Worm (Caenorhabditis elegans) whole organism, late embryonic: Measurements from ENCODE around the gene msp-3.

ENCODE experiments used
- K09A11.1 ChIP-seq: sonication (generic microtip); optimal IDR thresholded peaks from 2 replicates; lab custom pipeline; 2017; ENCODE audit warnings: antibody characterized with exemption, mild to moderate bottlenecking, missing genetic modification characterization, missing compliant biosample characterization; ENCODE audit not compliant: insufficient read depth
- T23F11.4 ChIP-seq: fragments of 200-800 bp; sonication (Bioruptor generic); optimal IDR thresholded peaks from 2 replicates; lab custom pipeline; 2018; ENCODE audit warnings: mild to moderate bottlenecking, missing genetic modification characterization, missing compliant biosample characterization
- Y22D7AL.16 ChIP-seq: sonication (generic microtip); optimal IDR thresholded peaks from 2 replicates; lab custom pipeline; 2016; ENCODE audit warnings: missing genetic modification characterization, missing compliant biosample characterization
- ahr-1 ChIP-seq: sonication (generic microtip); optimal IDR thresholded peaks from 2 replicates; lab custom pipeline; 2016; ENCODE audit warnings: missing genetic modification characterization, missing compliant biosample characterization
- ama-1 ChIP-seq: fragments of 150-350 bp; optimal IDR thresholded peaks from 2 replicates; lab custom pipeline; 2014
- ceh-14 ChIP-seq: sonication (generic microtip); optimal IDR thresholded peaks from 2 replicates; lab custom pipeline; 2016; ENCODE audit warnings: missing genotype, missing genetic modification characterization, missing compliant biosample characterization
- ceh-19 ChIP-seq: fragments of 200-800 bp; sonication (Bioruptor generic); optimal IDR thresholded peaks from 2 replicates; lab custom pipeline; 2018; ENCODE audit warnings: mild to moderate bottlenecking, missing genetic modification characterization, missing compliant biosample characterization
- ceh-2 ChIP-seq: sonication (generic microtip); optimal IDR thresholded peaks from 2 replicates; lab custom pipeline; 2016; ENCODE audit warnings: missing genotype, missing genetic modification characterization, missing compliant biosample characterization
- ceh-22 ChIP-seq: sonication (generic microtip); optimal IDR thresholded peaks from 2 replicates; lab custom pipeline; 2017; ENCODE audit warnings: missing biosample characterization, missing genetic modification characterization
- ceh-24 ChIP-seq: sonication (generic microtip); optimal IDR thresholded peaks from 2 replicates; lab custom pipeline; 2016; ENCODE audit warnings: mild to moderate bottlenecking, missing genetic modification characterization, missing compliant biosample characterization
- ceh-30 ChIP-seq: fragments of 150-350 bp; optimal IDR thresholded peaks from 2 replicates; lab custom pipeline; 2014; ENCODE audit warnings: missing biosample characterization, missing genetic modification characterization
- ceh-34 ChIP-seq: sonication (generic microtip); optimal IDR thresholded peaks from 2 replicates; lab custom pipeline; 2016; ENCODE audit warnings: mild to moderate bottlenecking, missing genetic modification characterization, missing compliant biosample characterization
- dve-1 ChIP-seq: sonication (generic microtip); optimal IDR thresholded peaks from 2 replicates; lab custom pipeline; 2017; ENCODE audit warnings: antibody characterized with exemption, mild to moderate bottlenecking, missing genetic modification characterization, missing compliant biosample characterization
- elt-2 ChIP-seq: sonication (generic microtip); optimal IDR thresholded peaks from 2 replicates; lab custom pipeline; 2016; ENCODE audit warnings: missing genetic modification reagents, missing genetic modification characterization, missing compliant biosample characterization
- elt-4 ChIP-seq: sonication (generic microtip); optimal IDR thresholded peaks from 2 replicates; lab custom pipeline; 2016; ENCODE audit warnings: missing genetic modification characterization, missing compliant biosample characterization
- fax-1 ChIP-seq: sonication (generic microtip); optimal IDR thresholded peaks from 2 replicates; lab custom pipeline; 2016; ENCODE audit warnings: missing genotype, missing genetic modification characterization, missing compliant biosample characterization
- hlh-13 ChIP-seq: fragments of 200-800 bp; sonication (Bioruptor generic); optimal IDR thresholded peaks from 2 replicates; lab custom pipeline; 2018; ENCODE audit warnings: mild to moderate bottlenecking, missing genetic modification characterization, missing compliant biosample characterization
- hlh-15 ChIP-seq: sonication (generic microtip); optimal IDR thresholded peaks from 2 replicates; lab custom pipeline; 2016; ENCODE audit warnings: missing genetic modification characterization, missing compliant biosample characterization
- hlh-30 ChIP-seq: sonication (generic microtip); optimal IDR thresholded peaks from 2 replicates; lab custom pipeline; 2017; ENCODE audit warnings: antibody characterized with exemption, missing genetic modification characterization, missing compliant biosample characterization; ENCODE audit not compliant: insufficient read depth
- hlh-8 ChIP-seq: sonication (generic microtip); optimal IDR thresholded peaks from 2 replicates; lab custom pipeline; 2016; ENCODE audit warnings: missing genotype, missing genetic modification characterization, missing compliant biosample characterization
- lim-6 ChIP-seq: sonication (generic microtip); optimal IDR thresholded peaks from 2 replicates; lab custom pipeline; 2016; ENCODE audit warnings: missing genetic modification characterization, missing compliant biosample characterization
- lin-11 ChIP-seq: fragments of 200-800 bp; sonication (Bioruptor generic); optimal IDR thresholded peaks from 2 replicates; lab custom pipeline; 2018; ENCODE audit warnings: mild to moderate bottlenecking, missing genetic modification characterization, missing compliant biosample characterization
- madf-2 ChIP-seq: sonication (generic microtip); optimal IDR thresholded peaks from 2 replicates; lab custom pipeline; 2017; ENCODE audit warnings: missing genetic modification characterization, missing compliant biosample characterization
- mec-3 ChIP-seq: sonication (generic microtip); optimal IDR thresholded peaks from 2 replicates; lab custom pipeline; 2016; ENCODE audit warnings: borderline replicate concordance, missing genetic modification characterization, missing compliant biosample characterization
- nfya-1 ChIP-seq: sonication (generic microtip); optimal IDR thresholded peaks from 2 replicates; lab custom pipeline; 2017; ENCODE audit warnings: missing genetic modification characterization, mild to moderate bottlenecking, missing compliant biosample characterization, antibody characterized with exemption, moderate library complexity
- nhr-232 ChIP-seq: sonication (generic microtip); optimal IDR thresholded peaks from 2 replicates; lab custom pipeline; 2016; ENCODE audit warnings: missing genetic modification characterization, missing compliant biosample characterization
- npax-4 ChIP-seq: sonication (generic microtip); optimal IDR thresholded peaks from 2 replicates; lab custom pipeline; 2016; ENCODE audit warnings: missing genetic modification characterization, missing compliant biosample characterization
- odd-2 ChIP-seq: sonication (generic microtip); optimal IDR thresholded peaks from 2 replicates; lab custom pipeline; 2017; ENCODE audit warnings: antibody characterized with exemption, mild to moderate bottlenecking, missing genetic modification characterization, missing compliant biosample characterization
- pat-9 ChIP-seq: fragments of 200-800 bp; sonication (Bioruptor generic); optimal IDR thresholded peaks from 2 replicates; lab custom pipeline; 2018; ENCODE audit warnings: mild to moderate bottlenecking, missing genetic modification characterization, moderate library complexity, missing compliant biosample characterization
- pax-1 ChIP-seq: fragments of 150-350 bp; optimal IDR thresholded peaks from 2 replicates; lab custom pipeline; 2014; ENCODE audit warnings: missing biosample characterization, missing genetic modification characterization
- pha-2 ChIP-seq: sonication (generic microtip); optimal IDR thresholded peaks from 2 replicates; lab custom pipeline; 2017; ENCODE audit warnings: mild to moderate bottlenecking, missing genetic modification characterization, missing compliant biosample characterization
- pqm-1 ChIP-seq: sonication (generic microtip); optimal IDR thresholded peaks from 2 replicates; lab custom pipeline; 2016; ENCODE audit warnings: missing genetic modification characterization, missing compliant biosample characterization
- ref-2 ChIP-seq: sonication (generic microtip); optimal IDR thresholded peaks from 2 replicates; lab custom pipeline; 2016; ENCODE audit warnings: missing genetic modification characterization, missing compliant biosample characterization
- sdc-2 ChIP-seq: sonication (generic microtip); optimal IDR thresholded peaks from 2 replicates; lab custom pipeline; 2016; ENCODE audit warnings: missing genotype, missing genetic modification characterization, missing compliant biosample characterization
- sox-2 ChIP-seq: fragments of 200-800 bp; sonication (Bioruptor generic); IDR thresholded peaks from 2 replicates; pipeline ENCODE4 v1.3.6; 2022; ENCODE audit warnings: missing genetic modification reagents, missing genetic modification characterization, missing compliant biosample characterization
- sox-4 ChIP-seq: sonication (generic microtip); optimal IDR thresholded peaks from 2 replicates; lab custom pipeline; 2017; ENCODE audit warnings: mild to moderate bottlenecking, missing genetic modification characterization, inconsistent platforms, missing compliant biosample characterization
- syd-9 ChIP-seq: sonication (generic microtip); optimal IDR thresholded peaks from 2 replicates; lab custom pipeline; 2016; ENCODE audit warnings: mild to moderate bottlenecking, missing genetic modification characterization, moderate library complexity, missing compliant biosample characterization
- tbx-2 ChIP-seq: sonication (generic microtip); optimal IDR thresholded peaks from 2 replicates; lab custom pipeline; 2016; ENCODE audit warnings: missing genetic modification characterization, missing compliant biosample characterization
- tbx-7 ChIP-seq: sonication (generic microtip); optimal IDR thresholded peaks from 2 replicates; lab custom pipeline; 2016; ENCODE audit warnings: missing genotype, missing genetic modification characterization, missing compliant biosample characterization
- ttx-3 ChIP-seq: sonication (generic microtip); optimal IDR thresholded peaks from 2 replicates; lab custom pipeline; 2016; ENCODE audit warnings: missing genetic modification reagents, missing genetic modification characterization, missing compliant biosample characterization
- unc-3 ChIP-seq, 2 experiments: fragments of 200-800 bp in 1 of 2; sonication (Bioruptor generic) in 1 of 2; sonication (generic microtip) in 1 of 2; conservative IDR thresholded peaks in 1 of 2; optimal IDR thresholded peaks in 1 of 2; 2 replicates each; pipeline versions ENCODE4 v1.3.6 to Lab custom; 2016 to 2022; ENCODE audit warnings: missing compliant biosample characterization in 2 of 2, missing genetic modification characterization in 2 of 2, missing genetic modification reagents in 1 of 2
- unc-42 ChIP-seq: sonication (generic microtip); optimal IDR thresholded peaks from 2 replicates; lab custom pipeline; 2016; ENCODE audit warnings: missing genotype, missing genetic modification characterization, missing compliant biosample characterization
- zip-5 ChIP-seq: sonication (generic microtip); optimal IDR thresholded peaks from 2 replicates; lab custom pipeline; 2016; ENCODE audit warnings: missing genetic modification characterization, missing compliant biosample characterization

msp-3 gene

DNA sequence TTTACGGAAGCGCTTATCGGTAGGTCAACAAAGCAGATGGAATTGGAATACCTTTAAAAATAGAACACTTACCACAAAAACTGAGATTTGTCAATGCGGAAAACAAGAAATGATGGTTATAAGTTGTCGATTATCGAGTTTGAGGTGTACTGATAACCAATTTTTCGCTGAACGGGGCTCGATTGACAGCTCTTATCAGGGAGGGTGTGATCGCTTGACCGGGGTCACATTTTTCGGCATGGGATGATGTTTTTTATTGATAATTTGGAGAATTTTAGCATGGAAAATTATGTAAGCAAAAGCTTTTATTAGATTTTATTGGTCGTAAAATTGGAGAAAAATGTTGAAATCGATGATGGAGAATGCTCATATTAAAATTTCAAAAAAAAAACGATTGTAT lies 16.2 kb downstream of the msp-3 start:
- TF ChIP-seq ama-1 (lab: Kevin White, UChicago) (no peak), elt-2 (peak; percentile 97)

DNA sequence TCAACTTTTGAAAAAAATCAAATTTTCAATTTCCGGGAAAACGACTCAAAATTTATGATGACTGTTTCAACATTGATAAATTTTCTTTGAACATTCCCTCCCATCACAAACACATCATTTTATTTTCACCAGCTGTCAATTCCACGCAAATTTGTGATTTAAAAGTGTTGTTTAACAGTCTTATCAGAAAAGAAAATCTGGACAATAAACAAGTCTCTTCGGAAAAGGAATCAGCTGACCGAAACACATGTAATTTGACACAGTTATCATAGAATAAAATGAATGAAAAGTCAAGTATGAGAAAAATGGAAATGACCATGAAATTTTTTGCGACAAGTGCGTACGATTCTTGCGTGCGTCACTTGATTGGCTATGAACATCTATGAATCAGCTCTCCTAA lies 17.0 kb downstream of the msp-3 start:
- TF ChIP-seq sox-2 (GFP tag; lab: Robert Waterston, UW) (no peak), unc-3 (GFP tag; conservative IDR thresholded peaks at IDR 0.05; lab: Robert Waterston, UW) (no peak), unc-3 (tag; optimal IDR thresholded peaks at IDR 0.05; lab: Kevin White, UChicago) (no peak), pqm-1 (tag; lab: Kevin White, UChicago) (no peak), hlh-15 (no peak), fax-1 (tag; lab: Kevin White, UChicago) (no peak), elt-2 (no peak), odd-2 (tag; lab: Kevin White, UChicago) (no peak), ceh-34 (tag; lab: Kevin White, UChicago) (no peak), hlh-8 (tag; lab: Kevin White, UChicago) (no peak)

DNA sequence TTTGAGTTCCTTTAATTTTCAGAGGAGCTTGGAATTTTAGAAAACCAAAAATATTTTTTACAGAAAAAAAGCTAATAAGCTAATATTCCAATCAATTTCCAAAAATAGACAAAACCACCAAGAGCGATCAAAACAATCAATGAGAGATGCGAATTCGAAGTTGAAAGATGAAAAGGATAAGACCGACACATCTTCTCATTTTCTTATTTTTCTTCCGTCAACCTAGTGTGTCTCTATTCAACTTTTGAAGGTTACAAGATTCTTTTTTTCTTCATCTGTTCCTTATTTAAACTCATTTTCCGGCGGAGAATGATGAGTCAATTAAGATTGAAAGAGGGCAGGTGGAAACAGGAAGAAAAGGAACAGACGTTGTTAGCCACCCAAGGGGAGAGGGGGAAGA lies 18.5 kb downstream of the msp-3 start:
- TF ChIP-seq zip-5: no peak
- no peak for TF ChIP-seq lim-6 (tag; lab: Kevin White, UChicago)
- TF ChIP-seq ceh-2 (tag; lab: Kevin White, UChicago): no peak
- no peak for TF ChIP-seq sdc-2
- no peak for TF ChIP-seq pat-9 (tag; lab: Kevin White, UChicago)
- no peak for TF ChIP-seq K09A11.1 (tag; lab: Kevin White, UChicago)
- TF ChIP-seq ref-2 (tag; lab: Kevin White, UChicago): no peak
- no peak for TF ChIP-seq npax-4 (tag; lab: Kevin White, UChicago)
- no peak for TF ChIP-seq tbx-2 (tag; lab: Kevin White, UChicago)
- TF ChIP-seq nfya-1 (tag; lab: Kevin White, UChicago): no peak
- no peak for TF ChIP-seq lin-11 (tag; lab: Kevin White, UChicago)
- no peak for TF ChIP-seq nhr-232 (tag; lab: Kevin White, UChicago)
- no peak for TF ChIP-seq ttx-3 (tag; lab: Kevin White, UChicago)
- no peak for TF ChIP-seq ceh-19
- TF ChIP-seq hlh-13 (GFP tag; lab: Kevin White, UChicago): no peak
- TF ChIP-seq tbx-7 (tag; lab: Kevin White, UChicago): no peak
- no peak for TF ChIP-seq mec-3 (tag; lab: Kevin White, UChicago)
- no peak for TF ChIP-seq Y22D7AL.16 (tag; lab: Kevin White, UChicago)
- no peak for TF ChIP-seq syd-9

DNA sequence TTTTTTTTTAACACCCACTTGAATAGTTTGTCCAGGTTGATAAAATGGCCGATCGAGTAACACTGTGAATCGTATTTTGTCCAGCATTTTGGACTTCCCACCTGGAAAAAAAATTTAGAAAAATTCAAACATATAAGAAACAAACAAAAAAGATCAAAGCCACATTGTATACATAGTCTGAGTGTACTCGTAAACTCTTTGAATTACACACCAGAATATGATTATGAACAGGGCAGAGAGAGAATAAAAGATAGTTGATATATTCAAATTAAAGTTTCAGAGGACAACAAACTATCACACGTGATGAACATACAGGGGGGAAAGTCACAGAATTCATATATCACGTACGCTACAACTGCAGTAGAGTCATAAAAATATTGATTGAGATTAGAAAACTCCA lies 19.8 kb downstream of the msp-3 start, which contains the start of gene ttm-2:
Gene ttm-2, minus strand, starts transcription at position 101 of the 400 bp plus-strand sequence.
- TF ChIP-seq ceh-22 (tag; lab: Kevin White, UChicago): no peak
- TF ChIP-seq pha-2 (tag; lab: Kevin White, UChicago): no peak
- TF ChIP-seq ceh-14 (tag; lab: Kevin White, UChicago): no peak
- TF ChIP-seq ceh-24 (tag; lab: Kevin White, UChicago): no peak
- TF ChIP-seq T23F11.4 (GFP tag; lab: Kevin White, UChicago): no peak
- no peak for TF ChIP-seq ceh-30 (tag; lab: Kevin White, UChicago)
- TF ChIP-seq pax-1 (tag; lab: Kevin White, UChicago): no peak
- no peak for TF ChIP-seq npax-4 (tag; lab: Kevin White, UChicago)
- TF ChIP-seq hlh-30: no peak
- no peak for TF ChIP-seq ttx-3 (tag; lab: Kevin White, UChicago)
- TF ChIP-seq elt-2: no peak
- no peak for TF ChIP-seq hlh-13 (GFP tag; lab: Kevin White, UChicago)
- TF ChIP-seq elt-4: no peak
- TF ChIP-seq ceh-34 (tag; lab: Kevin White, UChicago): no peak
- no peak for TF ChIP-seq unc-42
- no peak for TF ChIP-seq dve-1
- no peak for TF ChIP-seq ahr-1 (tag; lab: Kevin White, UChicago)
- TF ChIP-seq sox-4: no peak
- TF ChIP-seq madf-2 (tag; lab: Kevin White, UChicago): no peak
